Fruit fly (Drosophila melanogaster) whole organism, embryonic: ENCODE measurements around the gene CG7557.
A peak's percentile ranks its signal among the peaks of the same experiment; 100 is the strongest.

ENCODE experiments used
- C15 ChIP-seq: fragments of 200-800 bp; sonication (Bioruptor generic); IDR thresholded peaks from 3 replicates; pipeline ENCODE4 v1.3.6; 2022; ENCODE audit warnings: missing biosample characterization, missing genetic modification characterization
- CG10147 ChIP-seq: fragments of 200-800 bp; sonication (Bioruptor generic); optimal IDR thresholded peaks from 2 replicates; lab custom pipeline; 2019; ENCODE audit warnings: missing biosample characterization, mild to moderate bottlenecking, missing genetic modification characterization, moderate library complexity
- CG11696 ChIP-seq: fragments of 200-800 bp; sonication (Bioruptor generic); IDR thresholded peaks from 2 replicates; pipeline ENCODE4 v1.3.6; 2022; ENCODE audit warnings: missing biosample characterization, missing genetic modification characterization
- CG12071 ChIP-seq: fragments of 200-800 bp; sonication (Bioruptor generic); optimal IDR thresholded peaks from 3 replicates; lab custom pipeline; 2018; ENCODE audit warnings: missing biosample characterization, mild to moderate bottlenecking, missing genetic modification characterization
- CG12155 ChIP-seq: fragments of 200-800 bp; sonication (Bioruptor generic); optimal IDR thresholded peaks from 3 replicates; lab custom pipeline; 2016; ENCODE audit warnings: missing biosample characterization, missing genetic modification characterization
- CG12942 ChIP-seq: fragments of 200-800 bp; sonication (Bioruptor generic); optimal IDR thresholded peaks from 3 replicates; lab custom pipeline; 2016; ENCODE audit warnings: missing biosample characterization, missing genetic modification characterization
- CG13123 ChIP-seq: fragments of 200-800 bp; sonication (Bioruptor generic); optimal IDR thresholded peaks from 2 replicates; lab custom pipeline; 2016; ENCODE audit warnings: missing biosample characterization, missing genetic modification characterization
- CG13894 ChIP-seq: fragments of 200-800 bp; sonication (Bioruptor generic); optimal IDR thresholded peaks from 3 replicates; lab custom pipeline; 2018; ENCODE audit warnings: missing biosample characterization, mild to moderate bottlenecking, missing genetic modification characterization, moderate library complexity
- CG14965 ChIP-seq: fragments of 200-800 bp; sonication (Bioruptor generic); optimal IDR thresholded peaks from 2 replicates; lab custom pipeline; 2016; ENCODE audit warnings: missing biosample characterization, missing genetic modification characterization, borderline replicate concordance
- CG1529 ChIP-seq: fragments of 200-800 bp; sonication (Bioruptor generic); optimal IDR thresholded peaks from 3 replicates; lab custom pipeline; 2018; ENCODE audit warnings: missing biosample characterization, missing genetic modification characterization
- CG18764 ChIP-seq: fragments of 200-800 bp; sonication (Bioruptor generic); optimal IDR thresholded peaks from 3 replicates; lab custom pipeline; 2016; ENCODE audit warnings: missing biosample characterization, missing genetic modification characterization
- CG4404 ChIP-seq: fragments of 200-800 bp; sonication (Bioruptor generic); IDR thresholded peaks from 2 replicates; pipeline ENCODE4 v1.3.6; 2022; ENCODE audit warnings: missing biosample characterization, missing genetic modification characterization
- CG6683 ChIP-seq: fragments of 200-800 bp; sonication (Bioruptor generic); optimal IDR thresholded peaks from 2 replicates; lab custom pipeline; 2017; ENCODE audit warnings: missing biosample characterization, mild to moderate bottlenecking, missing genetic modification characterization, missing genetic modification reagents
- CG7987 ChIP-seq: fragments of 200-800 bp; sonication (Bioruptor generic); optimal IDR thresholded peaks from 2 replicates; lab custom pipeline; 2018; ENCODE audit warnings: missing biosample characterization, mild to moderate bottlenecking, missing genetic modification characterization, moderate library complexity
- CG8388 ChIP-seq: fragments of 200-800 bp; sonication (Bioruptor generic); optimal IDR thresholded peaks from 2 replicates; lab custom pipeline; 2019; ENCODE audit warnings: missing biosample characterization, mild to moderate bottlenecking, missing genetic modification characterization, moderate library complexity
- CoRest ChIP-seq: fragments of 200-800 bp; sonication (Bioruptor generic); optimal IDR thresholded peaks from 3 replicates; lab custom pipeline; 2018; ENCODE audit warnings: missing biosample characterization, mild to moderate bottlenecking, missing genetic modification characterization, moderate library complexity
- Dip3 ChIP-seq: fragments of 200-800 bp; sonication (Bioruptor generic); optimal IDR thresholded peaks from 3 replicates; lab custom pipeline; 2016; ENCODE audit warnings: missing biosample characterization, missing genetic modification characterization
- Ets65A ChIP-seq: fragments of 200-800 bp; sonication (Bioruptor generic); peaks from one replicate; lab custom pipeline; 2016; ENCODE audit warnings: missing biosample characterization, missing genetic modification characterization
- Fer2 ChIP-seq: fragments of 200-800 bp; sonication (Bioruptor generic); optimal IDR thresholded peaks from 2 replicates; lab custom pipeline; 2018; ENCODE audit warnings: missing biosample characterization, mild to moderate bottlenecking, missing genetic modification characterization, moderate library complexity
- HLHmδ ChIP-seq: fragments of 200-800 bp; sonication (Bioruptor generic); optimal IDR thresholded peaks from 2 replicates; lab custom pipeline; 2018; ENCODE audit warnings: missing biosample characterization, mild to moderate bottlenecking, missing genetic modification characterization, moderate library complexity
- Nf-YA ChIP-seq: fragments of 200-800 bp; sonication (Bioruptor generic); IDR thresholded peaks from 2 replicates; pipeline ENCODE4 v1.3.6; 2022; ENCODE audit warnings: missing biosample characterization, missing genetic modification characterization
- Side ChIP-seq: fragments of 200-800 bp; sonication (Bioruptor generic); optimal IDR thresholded peaks from 2 replicates; lab custom pipeline; 2016; ENCODE audit warnings: missing biosample characterization, missing genetic modification characterization
- abd-A ChIP-seq: fragments of 200-800 bp; sonication (Bioruptor generic); optimal IDR thresholded peaks from 3 replicates; lab custom pipeline; 2019; ENCODE audit warnings: missing biosample characterization, mild to moderate bottlenecking, missing genetic modification characterization, moderate library complexity
- ap ChIP-seq: fragments of 200-800 bp; sonication (Bioruptor generic); IDR thresholded peaks from 2 replicates; pipeline ENCODE4 v1.3.6; 2022; ENCODE audit warnings: missing biosample characterization, missing genetic modification characterization
- bbx ChIP-seq: fragments of 200-800 bp; sonication (Bioruptor generic); IDR thresholded peaks from 2 replicates; pipeline ENCODE4 v1.3.6; 2022; ENCODE audit warnings: missing biosample characterization, missing genetic modification characterization; ENCODE audit not compliant: partially characterized antibody
- bcd ChIP-seq: fragments of 200-800 bp; sonication (Bioruptor generic); optimal IDR thresholded peaks from 2 replicates; lab custom pipeline; 2017; ENCODE audit warnings: missing biosample characterization, mild to moderate bottlenecking, missing genetic modification characterization
- btn ChIP-seq: fragments of 200-800 bp; sonication (Bioruptor generic); optimal IDR thresholded peaks from 2 replicates; lab custom pipeline; 2016; ENCODE audit warnings: missing biosample characterization, missing genetic modification characterization
- chm ChIP-seq: fragments of 200-800 bp; sonication (Bioruptor generic); IDR thresholded peaks from 2 replicates; pipeline ENCODE4 v1.3.6; 2022; ENCODE audit warnings: missing biosample characterization, missing genetic modification characterization
- corto ChIP-seq: fragments of 200-800 bp; sonication (Bioruptor generic); optimal IDR thresholded peaks from 2 replicates; lab custom pipeline; 2016; ENCODE audit warnings: missing biosample characterization, mild to moderate bottlenecking, missing genetic modification characterization, moderate library complexity
- da ChIP-seq: fragments of 200-800 bp; sonication (Bioruptor generic); optimal IDR thresholded peaks from 2 replicates; lab custom pipeline; 2016; ENCODE audit warnings: missing biosample characterization, missing genetic modification characterization
- eve ChIP-seq, 2 experiments: fragments of >200 bp; optimal IDR thresholded peaks; 2 replicates each; lab custom pipeline; 2017; ENCODE audit warnings: missing biosample characterization in 2 of 2, missing genetic modification characterization in 2 of 2
- fd102C ChIP-seq: fragments of 200-800 bp; sonication (Bioruptor generic); optimal IDR thresholded peaks from 2 replicates; lab custom pipeline; 2018; ENCODE audit warnings: missing biosample characterization, mild to moderate bottlenecking, missing genetic modification characterization, moderate library complexity
- fd3F ChIP-seq: fragments of 200-800 bp; sonication (Bioruptor generic); optimal IDR thresholded peaks from 2 replicates; lab custom pipeline; 2018; ENCODE audit warnings: missing biosample characterization, mild to moderate bottlenecking, missing genetic modification characterization, moderate library complexity
- gce ChIP-seq: fragments of 200-800 bp; sonication (Bioruptor generic); IDR thresholded peaks from 3 replicates; pipeline ENCODE4 v1.3.6; 2022; ENCODE audit warnings: missing biosample characterization, missing genetic modification characterization
- hkb ChIP-seq, 2 experiments: fragments of 200-800 bp in 1 of 2; fragments of >200 bp in 1 of 2; sonication (Bioruptor generic) in 1 of 2; IDR thresholded peaks in 1 of 2; optimal IDR thresholded peaks in 1 of 2; 2 replicates each; pipeline versions ENCODE4 v1.3.6 to Lab custom; 2017 to 2022; ENCODE audit warnings: missing biosample characterization in 1 of 2, missing genetic modification characterization in 1 of 2
- jigr1 ChIP-seq: fragments of 200-800 bp; sonication (Bioruptor generic); IDR thresholded peaks from 3 replicates; pipeline ENCODE4 v1.3.6; 2022; ENCODE audit warnings: missing biosample characterization, missing genetic modification characterization
- lov ChIP-seq, 2 experiments: fragments of 200-800 bp in 1 of 2; fragments of >200 bp in 1 of 2; sonication (Bioruptor generic) in 1 of 2; IDR thresholded peaks in 1 of 2; optimal IDR thresholded peaks in 1 of 2; 2 replicates in 1 of 2; 3 replicates in 1 of 2; pipeline versions ENCODE4 v1.3.6 to Lab custom; 2017 to 2022; ENCODE audit warnings: missing biosample characterization in 1 of 2, missing genetic modification characterization in 1 of 2
- odd ChIP-seq: fragments of 200-800 bp; sonication (Bioruptor generic); optimal IDR thresholded peaks from 2 replicates; lab custom pipeline; 2017; ENCODE audit warnings: missing biosample characterization, mild to moderate bottlenecking, missing genetic modification characterization
- pita ChIP-seq: fragments of 200-800 bp; sonication (Bioruptor generic); optimal IDR thresholded peaks from 2 replicates; lab custom pipeline; 2017; ENCODE audit warnings: missing biosample characterization, mild to moderate bottlenecking, missing genetic modification characterization
- ranshi ChIP-seq: fragments of 200-800 bp; sonication (Bioruptor generic); IDR thresholded peaks from 2 replicates; pipeline ENCODE4 v1.3.6; 2022; ENCODE audit warnings: missing biosample characterization, missing genetic modification characterization
- seq ChIP-seq: fragments of 200-800 bp; sonication (Bioruptor generic); IDR thresholded peaks from 2 replicates; pipeline ENCODE4 v1.3.6; 2022; ENCODE audit warnings: missing biosample characterization, missing genetic modification characterization
- sqz ChIP-seq: fragments of 200-800 bp; sonication (Bioruptor generic); optimal IDR thresholded peaks from 3 replicates; lab custom pipeline; 2018; ENCODE audit warnings: missing biosample characterization, mild to moderate bottlenecking, missing genetic modification characterization
- ssp ChIP-seq: fragments of 200-800 bp; sonication (Bioruptor generic); IDR thresholded peaks from 2 replicates; pipeline ENCODE4 v1.3.6; 2022; ENCODE audit warnings: missing biosample characterization, missing genetic modification characterization
- stc ChIP-seq: fragments of 200-800 bp; sonication (Bioruptor generic); IDR thresholded peaks from 2 replicates; pipeline ENCODE4 v1.3.6; 2022; ENCODE audit warnings: missing biosample characterization, missing genetic modification characterization
- tgo ChIP-seq: fragments of 200-800 bp; sonication (Bioruptor generic); IDR thresholded peaks from 3 replicates; pipeline ENCODE4 v1.3.6; 2022; ENCODE audit warnings: missing biosample characterization, missing genetic modification characterization
- tin ChIP-seq: fragments of 200-800 bp; sonication (Bioruptor generic); optimal IDR thresholded peaks from 3 replicates; lab custom pipeline; 2016; ENCODE audit warnings: missing biosample characterization, missing genetic modification characterization
- usp ChIP-seq: fragments of >200 bp; optimal IDR thresholded peaks from 2 replicates; lab custom pipeline; 2017; ENCODE audit warnings: missing biosample characterization, missing genetic modification characterization
- wor ChIP-seq: fragments of 200-800 bp; sonication (Bioruptor generic); IDR thresholded peaks from 2 replicates; pipeline ENCODE4 v1.3.6; 2022; ENCODE audit warnings: missing biosample characterization, missing genetic modification characterization
- zfh1 ChIP-seq: fragments of 200-800 bp; sonication (Bioruptor generic); IDR thresholded peaks from 3 replicates; pipeline ENCODE4 v1.3.6; 2022; ENCODE audit warnings: missing biosample characterization, missing genetic modification characterization

Gene CG7557

dm6 chr3L:11491222-11491873 is 46.4 kb downstream of the CG7557 start (continued):
- TF ChIP-seq Side (peak; percentile 49), tin (GFP tag; lab: Kevin White, UChicago) (peak; percentile 19), btn (GFP tag; lab: Kevin White, UChicago) (no peak), pita (no peak), CG12155 (GFP tag; lab: Kevin White, UChicago) (peak; percentile 59), bcd (GFP tag; lab: Kevin White, UChicago) (peak; percentile 64), CG13123 (GFP tag; lab: Kevin White, UChicago) (peak; percentile 8), CG1529 (GFP tag; lab: Kevin White, UChicago) (no peak), lov (optimal IDR thresholded peaks at IDR 0.05; lab: Kevin White, UChicago) (no peak), lov (GFP tag; IDR thresholded peaks at IDR 0.05; lab: Robert Waterston, UW) (peak; percentile 50; the same call in 1 of the 3 replicates), ap (GFP tag; lab: Robert Waterston, UW) (peak; percentile 59), seq (GFP tag; lab: Robert Waterston, UW) (0 out of 2 replicates have a peak, but pooled peaks have one; percentile 16), usp (no peak), Dip3 (GFP tag; lab: Kevin White, UChicago) (peak; percentile 60), Fer2 (no peak), odd (GFP tag; lab: Kevin White, UChicago) (no peak), ranshi (GFP tag; lab: Robert Waterston, UW) (peak; percentile 72; the same call in 1 of the 2 replicates), CG13894 (tag; lab: Kevin White, UChicago) (no peak), CG14965 (no peak), CG10147 (GFP tag; lab: Kevin White, UChicago) (peak; percentile 55), CG6683 (no peak), sqz (GFP tag; lab: Kevin White, UChicago) (no peak), fd102C (GFP tag; lab: Kevin White, UChicago) (no peak), HLHmδ (GFP tag; lab: Kevin White, UChicago) (no peak), da (GFP tag; lab: Kevin White, UChicago) (no peak), corto (peak; percentile 52), wor (GFP tag; lab: Robert Waterston, UW) (0 out of 2 replicates have a peak, but pooled peaks have one; percentile 14), fd3F (GFP tag; lab: Kevin White, UChicago) (peak; percentile 65), eve (GFP tag; optimal IDR thresholded peaks at IDR 0.05; lab: Kevin White, UChicago) (no peak), tgo (GFP tag; lab: Robert Waterston, UW) (peak; percentile 56; the same call in 2 of the 3 replicates), hkb (optimal IDR thresholded peaks at IDR 0.05; lab: Kevin White, UChicago) (no peak), hkb (GFP tag; IDR thresholded peaks at IDR 0.05; lab: Robert Waterston, UW) (peak; percentile 73), CG18764 (GFP tag; lab: Kevin White, UChicago) (no peak), CG12071 (GFP tag; lab: Kevin White, UChicago) (peak; percentile 21), C15 (no peak), zfh1 (GFP tag; lab: Robert Waterston, UW) (peak; percentile 67; the same call in 2 of the 3 replicates), CG7987 (GFP tag; lab: Kevin White, UChicago) (no peak), ssp (GFP tag; lab: Robert Waterston, UW) (no peak), gce (GFP tag; lab: Robert Waterston, UW) (no peak), Nf-YA (GFP tag; lab: Robert Waterston, UW) (peak; percentile 39; the same call in 1 of the 2 replicates), CG11696 (GFP tag; lab: Robert Waterston, UW) (peak; percentile 52), abd-A (tag; lab: Kevin White, UChicago) (no peak), CG4404 (no peak; the same call in 1 of the 2 replicates), bbx (GFP tag; lab: Robert Waterston, UW) (no peak), CoRest (tag; lab: Kevin White, UChicago) (peak; percentile 70), CG8388 (GFP tag; lab: Kevin White, UChicago) (peak; percentile 6), CG12942 (peak; percentile 29), chm (GFP tag; lab: Robert Waterston, UW) (peak; percentile 59; the same call in 1 of the 2 replicates), Ets65A (GFP tag; lab: Kevin White, UChicago) (no peak), stc (GFP tag; lab: Robert Waterston, UW) (peak; percentile 53; the same call in 1 of the 2 replicates), jigr1 (GFP tag; lab: Robert Waterston, UW) (no peak)
